Worm (Caenorhabditis elegans) whole organism, L1 larva: ENCODE results near the gene ttbk-4.

Source experiments
- aly-2 ChIP-seq: fragments of 150-350 bp; optimal IDR thresholded peaks from 2 replicates; lab custom pipeline; 2014; ENCODE audit warnings: missing biosample characterization, missing genetic modification characterization
- mdl-1 ChIP-seq, 2 experiments: fragments of 150-350 bp; optimal IDR thresholded peaks; 2 replicates each; lab custom pipeline; 2014 to 2017; ENCODE audit warnings: missing biosample characterization in 2 of 2, missing genetic modification characterization in 2 of 2, inconsistent platforms in 1 of 2
- nhr-90 ChIP-seq: sonication (generic microtip); optimal IDR thresholded peaks from 2 replicates; lab custom pipeline; 2016; ENCODE audit warnings: mild to moderate bottlenecking, missing genetic modification characterization, missing compliant biosample characterization; ENCODE audit not compliant: poor library complexity
- skn-1 ChIP-seq: fragments of 150-350 bp; optimal IDR thresholded peaks from 2 replicates; lab custom pipeline; 2014; ENCODE audit warnings: missing biosample characterization, missing genetic modification characterization
- snpc-4 ChIP-seq: fragments of 150-350 bp; optimal IDR thresholded peaks from 2 replicates; lab custom pipeline; 2014; ENCODE audit warnings: missing biosample characterization, missing genetic modification characterization
- ztf-11 ChIP-seq, 2 experiments: sonication (generic microtip); optimal IDR thresholded peaks; 2 replicates each; lab custom pipeline; 2016 to 2017; ENCODE audit warnings: missing genetic modification characterization in 2 of 2, missing biosample characterization in 1 of 2, missing compliant biosample characterization in 1 of 2

DNA sequence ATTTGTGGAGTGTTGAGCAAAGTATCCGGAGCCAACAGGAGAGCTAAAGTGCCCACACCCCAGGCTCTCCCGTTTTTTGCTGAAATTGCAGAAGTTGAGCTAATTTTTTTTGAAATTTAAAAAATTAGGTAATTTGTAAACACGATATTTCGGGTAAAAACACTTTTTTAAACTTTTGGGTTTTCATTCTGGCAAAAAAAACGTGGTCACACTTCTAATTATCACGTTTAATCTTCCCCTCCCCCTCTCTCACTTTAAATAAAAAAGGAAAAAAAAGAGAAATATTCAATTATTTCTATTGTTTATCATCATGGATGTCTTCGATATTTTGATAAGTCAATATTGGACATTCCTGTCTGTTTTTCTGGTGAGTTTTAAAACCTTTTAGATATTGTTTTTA is 41.9 kb downstream of the ttbk-4 start, which contains the start of gene F44D12.6:
- TF ChIP-seq nhr-90 (tag; lab: Kevin White, UChicago) (no peak), skn-1 (tag; lab: Kevin White, UChicago) (no peak), ztf-11 (tag; optimal IDR thresholded peaks at IDR 0.05; lab: Kevin White, UChicago) (no peak), mdl-1 (tag; optimal IDR thresholded peaks at IDR 0.05; lab: Kevin White, UChicago) (no peak), aly-2 (tag; lab: Kevin White, UChicago) (no peak), snpc-4 (no peak)
